Worm (Caenorhabditis elegans) whole organism, L4 larva: ENCODE data around the gene smcl-1.

Experiments
- D1046.2 ChIP-seq: fragments of 200-800 bp; sonication (Bioruptor generic); IDR thresholded peaks from 2 replicates; pipeline ENCODE4 v1.3.6; 2022; ENCODE audit warnings: missing genetic modification characterization, missing compliant biosample characterization
- F10B5.3 ChIP-seq: sonication (generic microtip); optimal IDR thresholded peaks from 2 replicates; lab custom pipeline; 2016; ENCODE audit warnings: mild to moderate bottlenecking, missing genetic modification characterization, missing compliant biosample characterization
- R02D3.7 ChIP-seq: fragments of 150-350 bp; sonication (generic microtip); optimal IDR thresholded peaks from 3 replicates; lab custom pipeline; 2014; ENCODE audit warnings: missing biosample characterization, missing genetic modification characterization
- T20F7.1 ChIP-seq: fragments of 200-800 bp; sonication (Bioruptor generic); optimal IDR thresholded peaks from 2 replicates; lab custom pipeline; 2018; ENCODE audit warnings: mild to moderate bottlenecking, missing genetic modification characterization, missing compliant biosample characterization
- ZK546.5 ChIP-seq, 2 experiments: sonication (generic microtip); optimal IDR thresholded peaks; 2 replicates each; lab custom pipeline; 2017; ENCODE audit warnings: missing biosample characterization in 2 of 2, missing genetic modification characterization in 2 of 2
- aha-1 ChIP-seq: fragments of 150-350 bp; peaks from one replicate; lab custom pipeline; 2014; ENCODE audit warnings: missing biosample characterization, missing genetic modification characterization
- ceh-62 ChIP-seq: sonication (generic microtip); optimal IDR thresholded peaks from 2 replicates; lab custom pipeline; 2017; ENCODE audit warnings: missing biosample characterization, missing genetic modification characterization
- daf-16 ChIP-seq, 3 experiments: sonication (generic microtip); optimal IDR thresholded peaks; 2 replicates each; lab custom pipeline; 2016 to 2017; ENCODE audit warnings: missing genetic modification characterization in 3 of 3, missing genetic modification reagents in 3 of 3, mild to moderate bottlenecking in 2 of 3, missing compliant biosample characterization in 2 of 3, missing biosample characterization in 1 of 3, moderate library complexity in 1 of 3
- daf-19 ChIP-seq: fragments of 200-800 bp; sonication (Bioruptor generic); conservative IDR thresholded peaks from 2 replicates; pipeline ENCODE4 v1.3.6; 2022; ENCODE audit warnings: missing genetic modification characterization, missing compliant biosample characterization
- daf-8 ChIP-seq: fragments of 200-800 bp; sonication (Bioruptor generic); IDR thresholded peaks from 2 replicates; pipeline ENCODE4 v1.3.6; 2022; ENCODE audit warnings: missing genetic modification characterization, missing compliant biosample characterization
- dmd-6 ChIP-seq: fragments of 200-800 bp; sonication (Bioruptor generic); IDR thresholded peaks from 2 replicates; pipeline ENCODE4 v1.3.6; 2022; ENCODE audit warnings: missing genetic modification reagents, missing genetic modification characterization, missing compliant biosample characterization
- dmd-9 ChIP-seq: fragments of 200-800 bp; sonication (Bioruptor generic); IDR thresholded peaks from 2 replicates; pipeline ENCODE4 v1.3.6; 2022; ENCODE audit warnings: missing genetic modification reagents, missing genetic modification characterization, missing compliant biosample characterization
- dpl-1 ChIP-seq: fragments of 150-350 bp; optimal IDR thresholded peaks from 2 replicates; lab custom pipeline; 2014; ENCODE audit warnings: missing biosample characterization, missing genetic modification reagents, missing genetic modification characterization
- dve-1 ChIP-seq: sonication (generic microtip); optimal IDR thresholded peaks from 2 replicates; lab custom pipeline; 2017; ENCODE audit warnings: antibody characterized with exemption, mild to moderate bottlenecking, missing genetic modification characterization, missing compliant biosample characterization; ENCODE audit not compliant: insufficient read depth
- egl-27 ChIP-seq: sonication (generic microtip); optimal IDR thresholded peaks from 3 replicates; lab custom pipeline; 2017; ENCODE audit warnings: missing biosample characterization, missing genetic modification reagents, missing genetic modification characterization
- egl-43 ChIP-seq: fragments of 200-800 bp; sonication (Bioruptor generic); IDR thresholded peaks from 2 replicates; pipeline ENCODE4 v1.3.6; 2022; ENCODE audit warnings: missing genetic modification reagents, missing genetic modification characterization, missing compliant biosample characterization
- fos-1 ChIP-seq: fragments of 150-350 bp; optimal IDR thresholded peaks from 2 replicates; lab custom pipeline; 2014; ENCODE audit warnings: missing biosample characterization, missing genetic modification characterization
- hif-1 ChIP-seq, 2 experiments: sonication (generic microtip); optimal IDR thresholded peaks; 2 replicates each; lab custom pipeline; 2016 to 2017; ENCODE audit warnings: missing compliant biosample characterization in 2 of 2, missing genetic modification characterization in 2 of 2, missing genetic modification reagents in 2 of 2, missing genotype in 2 of 2, mild to moderate bottlenecking in 1 of 2
- hlh-11 ChIP-seq: fragments of 200-800 bp; sonication (Bioruptor generic); optimal IDR thresholded peaks from 2 replicates; lab custom pipeline; 2018; ENCODE audit warnings: mild to moderate bottlenecking, missing genetic modification characterization, missing compliant biosample characterization
- hlh-30 ChIP-seq: sonication (generic microtip); optimal IDR thresholded peaks from 2 replicates; lab custom pipeline; 2017; ENCODE audit warnings: antibody characterized with exemption, mild to moderate bottlenecking, missing genetic modification characterization, missing compliant biosample characterization; ENCODE audit not compliant: insufficient read depth
- lim-7 ChIP-seq: fragments of 200-800 bp; sonication (Bioruptor generic); IDR thresholded peaks from 2 replicates; pipeline ENCODE4 v1.3.6; 2022; ENCODE audit warnings: missing genetic modification characterization, missing compliant biosample characterization
- lin-1 ChIP-seq: fragments of 200-800 bp; sonication (Bioruptor generic); IDR thresholded peaks from 2 replicates; pipeline ENCODE4 v1.3.6; 2022; ENCODE audit warnings: missing genetic modification reagents, missing genetic modification characterization, missing compliant biosample characterization
- lin-15B ChIP-seq: fragments of 150-350 bp; sonication (generic microtip); optimal IDR thresholded peaks from 3 replicates; lab custom pipeline; 2014; ENCODE audit warnings: missing biosample characterization, missing genetic modification characterization
- lsy-2 ChIP-seq, 2 experiments: fragments of 150-350 bp in 1 of 2; sonication (generic microtip) in 1 of 2; optimal IDR thresholded peaks; 2 replicates each; lab custom pipeline; 2014 to 2017; ENCODE audit warnings: missing biosample characterization in 2 of 2, missing genetic modification characterization in 2 of 2
- madf-9 ChIP-seq: fragments of 200-800 bp; sonication (Bioruptor generic); conservative IDR thresholded peaks from 2 replicates; pipeline ENCODE4 v1.3.6; 2022; ENCODE audit warnings: missing genetic modification reagents, missing genetic modification characterization, missing compliant biosample characterization
- mdl-1 ChIP-seq, 2 experiments: fragments of 150-350 bp in 1 of 2; sonication (generic microtip) in 1 of 2; optimal IDR thresholded peaks; 2 replicates each; lab custom pipeline; 2014 to 2017; ENCODE audit warnings: missing biosample characterization in 2 of 2, missing genetic modification characterization in 2 of 2
- mep-1 ChIP-seq: fragments of 150-350 bp; sonication (generic microtip); optimal IDR thresholded peaks from 3 replicates; lab custom pipeline; 2014; ENCODE audit warnings: missing biosample characterization, missing genetic modification characterization
- mes-2 ChIP-seq: sonication (generic microtip); optimal IDR thresholded peaks from 2 replicates; lab custom pipeline; 2016; ENCODE audit warnings: missing genotype, mild to moderate bottlenecking, missing genetic modification characterization, missing compliant biosample characterization; ENCODE audit not compliant: poor library complexity, severe bottlenecking
- mxl-3 ChIP-seq: fragments of 200-800 bp; sonication (Bioruptor generic); optimal IDR thresholded peaks from 2 replicates; lab custom pipeline; 2018; ENCODE audit warnings: mild to moderate bottlenecking, missing genetic modification characterization, missing compliant biosample characterization
- nhr-10 ChIP-seq: fragments of 150-350 bp; optimal IDR thresholded peaks from 2 replicates; lab custom pipeline; 2014; ENCODE audit warnings: missing biosample characterization, missing genetic modification characterization
- nhr-102 ChIP-seq: sonication (generic microtip); optimal IDR thresholded peaks from 2 replicates; lab custom pipeline; 2016; ENCODE audit warnings: mild to moderate bottlenecking, missing genetic modification characterization, moderate library complexity, missing compliant biosample characterization
- nhr-111 ChIP-seq: fragments of 200-800 bp; sonication (Bioruptor generic); optimal IDR thresholded peaks from 2 replicates; lab custom pipeline; 2018; ENCODE audit warnings: mild to moderate bottlenecking, missing genetic modification characterization, missing compliant biosample characterization
- nhr-237 ChIP-seq: sonication (generic microtip); optimal IDR thresholded peaks from 2 replicates; lab custom pipeline; 2017; ENCODE audit warnings: missing biosample characterization, missing genetic modification characterization
- nhr-28 ChIP-seq: fragments of 150-350 bp; optimal IDR thresholded peaks from 2 replicates; lab custom pipeline; 2014; ENCODE audit warnings: missing biosample characterization, missing genetic modification characterization
- nhr-6 ChIP-seq: fragments of 150-350 bp; optimal IDR thresholded peaks from 2 replicates; lab custom pipeline; 2014; ENCODE audit warnings: missing biosample characterization, missing genetic modification characterization
- pha-4 ChIP-seq, 2 experiments: fragments of 150-350 bp in 1 of 2; fragments of 200-800 bp in 1 of 2; sonication (Bioruptor generic) in 1 of 2; IDR thresholded peaks in 1 of 2; optimal IDR thresholded peaks in 1 of 2; 2 replicates each; pipeline versions ENCODE4 v1.3.6 to Lab custom; 2014 to 2022; ENCODE audit warnings: missing genetic modification characterization in 2 of 2, missing genetic modification reagents in 2 of 2, missing biosample characterization in 1 of 2, missing compliant biosample characterization in 1 of 2
- php-3 ChIP-seq: fragments of 200-800 bp; sonication (Bioruptor generic); IDR thresholded peaks from 2 replicates; pipeline ENCODE4 v1.3.6; 2022; ENCODE audit warnings: missing genetic modification reagents, missing genetic modification characterization, missing compliant biosample characterization
- pqm-1 ChIP-seq: sonication (generic microtip); optimal IDR thresholded peaks from 2 replicates; lab custom pipeline; 2017; ENCODE audit warnings: missing biosample characterization, missing genetic modification characterization
- sdz-12 ChIP-seq: fragments of 200-800 bp; sonication (Bioruptor generic); optimal IDR thresholded peaks from 2 replicates; lab custom pipeline; 2018; ENCODE audit warnings: mild to moderate bottlenecking, missing genetic modification characterization, missing compliant biosample characterization
- skn-1 ChIP-seq: fragments of 150-350 bp; optimal IDR thresholded peaks from 2 replicates; lab custom pipeline; 2014; ENCODE audit warnings: missing biosample characterization, missing genetic modification characterization
- snpc-4 ChIP-seq: fragments of 150-350 bp; optimal IDR thresholded peaks from 2 replicates; lab custom pipeline; 2014; ENCODE audit warnings: missing biosample characterization, missing genetic modification characterization
- spr-1 ChIP-seq: sonication (generic microtip); optimal IDR thresholded peaks from 2 replicates; lab custom pipeline; 2016; ENCODE audit warnings: mild to moderate bottlenecking, missing genetic modification characterization, missing compliant biosample characterization
- tag-97 ChIP-seq: fragments of 200-800 bp; sonication (Bioruptor generic); IDR thresholded peaks from 2 replicates; pipeline ENCODE4 v1.3.6; 2022; ENCODE audit warnings: missing genetic modification characterization, missing compliant biosample characterization
- tra-1 ChIP-seq: fragments of 200-800 bp; sonication (Bioruptor generic); IDR thresholded peaks from 2 replicates; pipeline ENCODE4 v1.3.6; 2022; ENCODE audit warnings: missing genetic modification reagents, missing genetic modification characterization, missing compliant biosample characterization
- vab-7 ChIP-seq: fragments of 200-800 bp; sonication (Bioruptor generic); IDR thresholded peaks from 2 replicates; pipeline ENCODE4 v1.3.6; 2022; ENCODE audit warnings: missing genetic modification reagents, missing genetic modification characterization, missing compliant biosample characterization
- zfp-2 ChIP-seq: sonication (generic microtip); optimal IDR thresholded peaks from 2 replicates; lab custom pipeline; 2016; ENCODE audit warnings: mild to moderate bottlenecking, missing genetic modification characterization, missing compliant biosample characterization
- zip-11 ChIP-seq: fragments of 200-800 bp; sonication (Bioruptor generic); IDR thresholded peaks from 2 replicates; pipeline ENCODE4 v1.3.6; 2022; ENCODE audit warnings: missing genetic modification characterization, missing compliant biosample characterization
- zip-2 ChIP-seq: fragments of 150-350 bp; optimal IDR thresholded peaks from 2 replicates; lab custom pipeline; 2014; ENCODE audit warnings: missing biosample characterization, missing genetic modification characterization
- ztf-7 ChIP-seq: fragments of 150-350 bp; optimal IDR thresholded peaks from 2 replicates; lab custom pipeline; 2014; ENCODE audit warnings: missing biosample characterization, missing genetic modification characterization

Gene smcl-1

ce11 chrX:11658331-11658730, 34.9 kb upstream of the smcl-1 start, which contains the start of gene T04F8.3:
T04F8.3 (plus strand) TSS chrX:11658631.
- no peak for TF ChIP-seq nhr-28 (tag; lab: Kevin White, UChicago)

- TF ChIP-seq zip-11 (GFP tag; lab: Robert Waterston, UW) (no peak), zfp-2 (tag; lab: Kevin White, UChicago) (no peak), tra-1 (GFP tag; lab: Robert Waterston, UW) (peak; percentile 68), aha-1 (peak; percentile 32), nhr-10 (tag; lab: Kevin White, UChicago) (peak; percentile 58), daf-8 (GFP tag; lab: Robert Waterston, UW) (no peak), lim-7 (GFP tag; lab: Robert Waterston, UW) (no peak), D1046.2 (no peak), mdl-1 (tag; optimal IDR thresholded peaks at IDR 0.05; lab: Kevin White, UChicago) (peak in 1 of 2 experiments; percentile 83), ztf-7 (tag; lab: Kevin White, UChicago) (peak; percentile 71), T20F7.1 (GFP tag; lab: Kevin White, UChicago) (peak; percentile 6), fos-1 (tag; lab: Kevin White, UChicago) (no peak), egl-27 (tag; lab: Kevin White, UChicago) (no peak), zip-2 (tag; lab: Kevin White, UChicago) (no peak), mep-1 (tag; lab: Kevin White, UChicago) (peak; percentile 63), mxl-3 (GFP tag; lab: Kevin White, UChicago) (peak; percentile 55), mes-2 (tag; lab: Kevin White, UChicago) (peak; percentile 39), snpc-4 (tag; lab: Kevin White, UChicago) (no peak), daf-19 (GFP tag; lab: Robert Waterston, UW) (no peak), dpl-1 (GFP tag; lab: Kevin White, UChicago) (no peak), egl-43 (GFP tag; lab: Robert Waterston, UW) (no peak), lin-15B (no peak), nhr-237 (tag; lab: Kevin White, UChicago) (no peak), hlh-30 (tag; lab: Kevin White, UChicago) (peak; percentile 16), hif-1 (tag; optimal IDR thresholded peaks at IDR 0.05; lab: Kevin White, UChicago) (peak in 1 of 2 experiments; percentile 23), sdz-12 (no peak), madf-9 (GFP tag; lab: Robert Waterston, UW) (no peak), ceh-62 (tag; lab: Kevin White, UChicago) (no peak), nhr-102 (peak; percentile 13), daf-16 (GFP tag; optimal IDR thresholded peaks at IDR 0.05; lab: Kevin White, UChicago) (no peak), daf-16 (tag; optimal IDR thresholded peaks at IDR 0.05; lab: Kevin White, UChicago) (peak; percentile 98), pha-4 (GFP tag; IDR thresholded peaks at IDR 0.05; lab: Robert Waterston, UW) (peak; percentile 29; the same call in 1 of the 2 replicates), pha-4 (tag; optimal IDR thresholded peaks at IDR 0.05; lab: Kevin White, UChicago) (no peak), ZK546.5 (tag; optimal IDR thresholded peaks at IDR 0.05; lab: Kevin White, UChicago) (no peak), F10B5.3 (tag; lab: Kevin White, UChicago) (no peak), nhr-6 (tag; lab: Kevin White, UChicago) (peak; percentile 37), tag-97 (GFP tag; lab: Robert Waterston, UW) (no peak), dmd-9 (GFP tag; lab: Robert Waterston, UW) (no peak), dmd-6 (GFP tag; lab: Robert Waterston, UW) (peak; percentile 95), nhr-111 (GFP tag; lab: Kevin White, UChicago) (no peak), vab-7 (GFP tag; lab: Robert Waterston, UW) (no peak), php-3 (GFP tag; lab: Robert Waterston, UW) (peak; percentile 60), lin-1 (GFP tag; lab: Robert Waterston, UW) (peak; percentile 75), spr-1 (tag; lab: Kevin White, UChicago) (no peak), hlh-11 (tag; lab: Kevin White, UChicago) (peak; percentile 82), skn-1 (tag; lab: Kevin White, UChicago) (no peak), R02D3.7 (no peak), pqm-1 (tag; lab: Kevin White, UChicago) (peak; percentile 97), dve-1 (peak; percentile 95), lsy-2 (tag; optimal IDR thresholded peaks at IDR 0.05; lab: Kevin White, UChicago) (peak in 1 of 2 experiments; percentile 32)
Observed at ce11 chrX:11661625-11662024, 31.6 kb upstream of the smcl-1 start, which contains the start of gene sfxn-1.5. sfxn-1.5 (minus strand) TSS chrX:11661660.
